Worm (Caenorhabditis elegans): ENCODE results near the gene cebp-1.

Gene cebp-1

ce11 chrX:1454385-1454784, 717 bp upstream of the cebp-1 start (continued):
- TF ChIP-seq zfp-3 (GFP tag; conservative IDR thresholded peaks at IDR 0.05) (0 out of 2 replicates have a peak, but pooled peaks have one; percentile 22), nhr-6 (tag; optimal IDR thresholded peaks at IDR 0.05) (peak; percentile 95), nhr-28 (tag; optimal IDR thresholded peaks at IDR 0.05) (peak; percentile 96), dpl-1 (GFP tag; optimal IDR thresholded peaks at IDR 0.05) (peak; percentile 41), ceh-32 (tag; optimal IDR thresholded peaks at IDR 0.05; ENCODE audit: poor library complexity) (peak; percentile 10), T26A8.4 (GFP tag; IDR thresholded peaks at IDR 0.05) (peak; percentile 88), ceh-20 (GFP tag; IDR thresholded peaks at IDR 0.05) (peak; percentile 90), ztf-7 (tag; optimal IDR thresholded peaks at IDR 0.05) (peak; percentile 73), aly-2 (tag; optimal IDR thresholded peaks at IDR 0.05) (no peak)

ce11 chrX:1451816-1452602, 1.7 kb downstream of the cebp-1 start:
- TF ChIP-seq sdz-12 (GFP tag; optimal IDR thresholded peaks at IDR 0.05) (peak; percentile 22), aha-1 (tag) (peak; percentile 75), mep-1 (tag; optimal IDR thresholded peaks at IDR 0.05) (peak; percentile 36), hif-1 (tag; optimal IDR thresholded peaks at IDR 0.05) (peak in 1 of 2 experiments; percentile 6), T26A8.4 (GFP tag; IDR thresholded peaks at IDR 0.05) (peak; percentile 22), T20F7.1 (GFP tag; optimal IDR thresholded peaks at IDR 0.05) (no peak), egl-43 (GFP tag; IDR thresholded peaks at IDR 0.05) (peak; percentile 5; the same call in 1 of the 2 replicates), spr-3 (GFP tag; optimal IDR thresholded peaks at IDR 0.05) (peak; percentile 12), pha-4 (GFP tag; IDR thresholded peaks at IDR 0.05) (peak; percentile 7; the same call in 1 of the 2 replicates), pha-4 (tag; optimal IDR thresholded peaks at IDR 0.05) (no peak), arid-1 (GFP tag; conservative IDR thresholded peaks at IDR 0.05) (peak; percentile 51; the same call in 1 of the 2 replicates), R02D3.7 (tag; optimal IDR thresholded peaks at IDR 0.05) (no peak), duxl-1 (tag; optimal IDR thresholded peaks at IDR 0.05; ENCODE audit: poor library complexity) (peak; percentile 29), lsy-2 (tag; optimal IDR thresholded peaks at IDR 0.05) (peak in 1 of 2 experiments; percentile 43), F44E2.7 (GFP tag; IDR thresholded peaks at IDR 0.05) (0 out of 2 replicates have a peak, but pooled peaks have one; percentile 40), ztf-11 (tag; optimal IDR thresholded peaks at IDR 0.05) (no peak), Y5F2A.4 (GFP tag; optimal IDR thresholded peaks at IDR 0.05) (no peak), daf-19 (GFP tag; conservative IDR thresholded peaks at IDR 0.05) (0 out of 2 replicates have a peak, but pooled peaks have one; percentile 73), ama-1 (optimal IDR thresholded peaks at IDR 0.05) (peak; percentile 7), D1046.2 (GFP tag; IDR thresholded peaks at IDR 0.05) (0 out of 2 replicates have a peak, but pooled peaks have one; percentile 35)

ce11 chrX:1451240-1451639, 2.4 kb downstream of the cebp-1 start:
- TF ChIP-seq lsy-2 (tag; optimal IDR thresholded peaks at IDR 0.05) (no peak), set-16 (GFP tag; IDR thresholded peaks at IDR 0.05) (peak; percentile 93)

ce11 chrX:1450352-1450818, 3.3 kb downstream of the cebp-1 start, which contains the start of gene W05H7.1:
Gene W05H7.1 (plus strand): TSS chrX:1450768.
- TF ChIP-seq unc-62 (GFP tag; optimal IDR thresholded peaks at IDR 0.05 in 1 of 2), result peak in 1 of 2 experiments; percentile 98
- TF ChIP-seq unc-62 (tag; optimal IDR thresholded peaks at IDR 0.05), result no peak
- TF ChIP-seq dpl-1 (GFP tag; optimal IDR thresholded peaks at IDR 0.05), result no peak
- TF ChIP-seq mdl-1 (tag; optimal IDR thresholded peaks at IDR 0.05), result peak in 1 of 2 experiments; percentile 18
- TF ChIP-seq hmg-1.1 (GFP tag; IDR thresholded peaks at IDR 0.05), result peak; percentile 61
- no peak for TF ChIP-seq mxl-2 (GFP tag; conservative IDR thresholded peaks at IDR 0.05)
- peak; percentile 22 for TF ChIP-seq nhr-11 (tag; optimal IDR thresholded peaks at IDR 0.05)
- TF ChIP-seq nhr-10 (tag; optimal IDR thresholded peaks at IDR 0.05), result no peak
- TF ChIP-seq hlh-30 (tag; optimal IDR thresholded peaks at IDR 0.05; ENCODE audit: insufficient read depth), result peak; percentile 57
- TF ChIP-seq R02D3.7 (tag; optimal IDR thresholded peaks at IDR 0.05), result no peak
- TF ChIP-seq lim-7 (GFP tag; IDR thresholded peaks at IDR 0.05), result no peak
- peak; percentile 54 for TF ChIP-seq nhr-6 (tag; optimal IDR thresholded peaks at IDR 0.05)
- peak; percentile 59 for TF ChIP-seq dve-1 (tag; optimal IDR thresholded peaks at IDR 0.05; ENCODE audit: insufficient read depth)
- TF ChIP-seq tag-97 (GFP tag; IDR thresholded peaks at IDR 0.05), result no peak
- no peak for TF ChIP-seq Y5F2A.4 (GFP tag; optimal IDR thresholded peaks at IDR 0.05)
- no peak for TF ChIP-seq F49E8.2 (tag; optimal IDR thresholded peaks at IDR 0.05; ENCODE audit: borderline replicate concordance)
- no peak for TF ChIP-seq spr-3 (GFP tag; optimal IDR thresholded peaks at IDR 0.05)
- no peak for TF ChIP-seq egl-43 (GFP tag; IDR thresholded peaks at IDR 0.05)
- TF ChIP-seq lsy-2 (tag; optimal IDR thresholded peaks at IDR 0.05), result peak in 1 of 2 experiments; percentile 56
- no peak for TF ChIP-seq vab-7 (GFP tag; IDR thresholded peaks at IDR 0.05)
- TF ChIP-seq Y48G9A.11 (GFP tag; IDR thresholded peaks at IDR 0.05), result no peak
- TF ChIP-seq daf-8 (GFP tag; IDR thresholded peaks at IDR 0.05), result no peak
- no peak for TF ChIP-seq ceh-20 (GFP tag; IDR thresholded peaks at IDR 0.05)

Data from whole organism, L4 larva.